Worm (Caenorhabditis elegans) whole organism, midembryonic: ENCODE results near the gene fip-3.

Experiments
- T22C8.4 ChIP-seq: fragments of 200-800 bp; sonication (Bioruptor generic); IDR thresholded peaks from 2 replicates; pipeline ENCODE4 v1.3.6; 2022; ENCODE audit warnings: missing genetic modification characterization, missing compliant biosample characterization
- cog-1 ChIP-seq: sonication (generic microtip); optimal IDR thresholded peaks from 2 replicates; lab custom pipeline; 2016; ENCODE audit warnings: missing genetic modification characterization, missing compliant biosample characterization
- flt-1 ChIP-seq: fragments of 200-800 bp; sonication (Bioruptor generic); IDR thresholded peaks from 2 replicates; pipeline ENCODE4 v1.3.6; 2022; ENCODE audit warnings: missing genetic modification characterization, missing compliant biosample characterization
- med-1 ChIP-seq: sonication (generic microtip); optimal IDR thresholded peaks from 2 replicates; lab custom pipeline; 2017; ENCODE audit warnings: missing genetic modification characterization, mild to moderate bottlenecking, missing compliant biosample characterization, antibody characterized with exemption, missing genetic modification reagents; ENCODE audit not compliant: insufficient read depth
- ref-1 ChIP-seq: fragments of 200-800 bp; sonication (Bioruptor generic); conservative IDR thresholded peaks from 2 replicates; pipeline ENCODE4 v1.3.6; 2022; ENCODE audit warnings: missing genetic modification reagents, missing genetic modification characterization, missing compliant biosample characterization
- tab-1 ChIP-seq: fragments of 200-800 bp; sonication (Bioruptor generic); IDR thresholded peaks from 2 replicates; pipeline ENCODE4 v1.3.6; 2022; ENCODE audit warnings: missing genetic modification characterization, missing compliant biosample characterization
- ztf-23 ChIP-seq: fragments of 200-800 bp; sonication (Bioruptor generic); IDR thresholded peaks from 2 replicates; pipeline ENCODE4 v1.3.6; 2022; ENCODE audit warnings: missing genetic modification reagents, missing genetic modification characterization, missing compliant biosample characterization
- ztf-29 ChIP-seq: fragments of 200-800 bp; sonication (Bioruptor generic); IDR thresholded peaks from 2 replicates; pipeline ENCODE4 v1.3.6; 2022; ENCODE audit warnings: missing genetic modification reagents, missing genetic modification characterization, missing compliant biosample characterization

DNA sequence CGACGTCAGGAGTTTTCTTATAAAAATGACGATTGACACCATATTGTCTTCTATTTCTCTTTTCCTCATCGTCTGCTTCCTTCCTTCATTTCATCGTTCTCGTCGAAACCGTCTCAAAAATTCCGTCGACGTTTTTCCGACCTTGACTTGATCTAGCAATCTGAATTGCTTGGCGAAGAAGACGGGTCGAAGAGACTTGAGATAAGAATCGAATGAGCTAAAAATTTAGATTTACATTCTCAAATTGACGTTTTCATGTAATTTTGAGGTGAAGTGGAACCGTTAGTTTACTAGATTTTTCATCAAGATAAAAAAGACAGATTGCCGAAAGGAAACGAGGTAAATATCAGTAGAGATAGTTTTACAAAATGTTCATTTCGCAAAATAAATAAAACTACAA is 11.8 kb downstream of the fip-3 start:
- TF ChIP-seq flt-1 (GFP tag; lab: Robert Waterston, UW) = no peak
- TF ChIP-seq T22C8.4 (GFP tag; lab: Robert Waterston, UW) = no peak
- no peak for TF ChIP-seq ztf-29 (GFP tag; lab: Robert Waterston, UW)
- no peak for TF ChIP-seq ztf-23 (GFP tag; lab: Robert Waterston, UW)
- no peak for TF ChIP-seq cog-1 (tag; lab: Kevin White, UChicago)
- no peak for TF ChIP-seq ref-1 (GFP tag; lab: Robert Waterston, UW)
- no peak for TF ChIP-seq tab-1 (GFP tag; lab: Robert Waterston, UW)
- no peak for TF ChIP-seq med-1
